Fruit fly (Drosophila melanogaster): ENCODE results near the gene CG8620.

DNA sequence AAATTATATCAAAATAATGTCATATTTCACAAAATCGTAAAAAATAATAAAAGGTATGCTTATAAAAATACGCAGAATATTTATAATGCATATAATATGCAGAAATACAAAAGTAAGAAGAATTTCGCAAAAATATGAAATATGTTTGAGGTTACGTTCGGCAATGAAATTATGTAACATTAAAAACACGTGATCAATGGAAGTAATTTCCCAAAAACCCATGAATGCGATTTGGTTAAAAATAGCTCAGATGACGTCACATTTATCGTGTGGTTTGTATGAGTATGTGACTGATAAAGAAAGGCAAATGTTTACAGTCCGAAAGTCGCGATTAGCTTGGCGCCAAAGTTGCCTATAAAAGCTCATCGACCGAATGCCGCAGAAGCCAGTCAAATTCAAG, at the start of gene CG8620:
- TF ChIP-seq psq (optimal IDR thresholded peaks at IDR 0.05) (no peak), insv (optimal IDR thresholded peaks at IDR 0.05) (no peak), h (optimal IDR thresholded peaks at IDR 0.05) (no peak), ttk (optimal IDR thresholded peaks at IDR 0.05) (no peak)

Measured in Kc167 (cell line).